Worm (Caenorhabditis elegans): Measurements from ENCODE around the gene ZC239.5.
"Not testable (repeated sequence)": the region's sequence is repeated elsewhere in the genome, so short reads cannot be mapped to it uniquely, and the experiment has no call there.

ZC239.5 gene

DNA sequence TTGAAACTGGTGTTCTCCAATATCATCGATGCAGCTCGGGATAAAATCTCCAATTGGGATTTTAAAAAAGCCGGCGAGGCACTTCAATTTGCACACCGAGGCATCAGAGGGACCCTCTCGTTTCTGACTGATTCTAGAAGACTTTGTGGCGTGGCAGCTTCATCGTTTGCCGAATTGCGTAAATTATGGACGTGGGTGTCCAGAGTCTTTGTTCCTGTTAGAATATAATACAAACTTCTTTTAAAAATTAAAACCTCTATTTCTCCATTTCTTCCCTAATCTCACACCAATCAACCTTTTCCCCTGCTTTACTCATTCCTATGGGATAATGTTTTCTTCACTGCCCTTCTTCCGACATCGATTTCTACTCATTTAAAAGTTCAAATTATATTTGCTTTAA lies at the start of gene ZC239.5:
Gene ZC239.5 (plus strand): TSS at position 301 of the 400 bp plus-strand sequence.
- TF ChIP-seq hmbx-1 (tag; optimal IDR thresholded peaks at IDR 0.05) (no peak), aly-1 (tag; optimal IDR thresholded peaks at IDR 0.05) (no peak), flt-1 (GFP tag; IDR thresholded peaks at IDR 0.05) (no peak), B0310.2 (tag; optimal IDR thresholded peaks at IDR 0.05) (no peak), scrt-1 (GFP tag; IDR thresholded peaks at IDR 0.05) (no peak), tbx-37 (GFP tag; conservative IDR thresholded peaks at IDR 0.05) (no peak), ceh-13 (GFP tag; optimal IDR thresholded peaks at IDR 0.05) (no peak), ets-7 (tag; optimal IDR thresholded peaks at IDR 0.05) (no peak), hnd-1 (tag; optimal IDR thresholded peaks at IDR 0.05) (no peak)

DNA sequence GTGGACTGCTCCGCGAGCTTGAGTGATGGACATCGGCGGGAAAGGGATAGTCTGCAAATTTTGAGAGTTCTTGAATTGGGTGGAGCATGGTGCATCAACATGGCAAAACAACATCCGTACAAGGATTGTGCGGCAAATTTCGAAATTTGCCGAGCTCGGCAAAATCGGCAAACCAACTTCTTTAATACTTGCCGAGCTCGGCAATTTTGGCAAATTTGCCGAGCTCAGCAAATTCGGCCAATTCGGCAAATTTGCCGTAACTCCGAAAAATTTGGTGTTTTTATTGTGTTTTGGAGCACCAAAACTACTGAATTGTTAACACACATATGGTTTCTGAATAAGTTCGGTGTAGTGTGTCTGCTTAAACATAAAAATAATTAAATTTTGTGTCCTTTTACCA lies 40.4 kb upstream of the ZC239.5 start, which contains the start of gene fbxc-55:
Gene fbxc-55 (minus strand): TSS at position 101 of the 400 bp plus-strand sequence.
- no peak for TF ChIP-seq aly-1 (tag; optimal IDR thresholded peaks at IDR 0.05)
- TF ChIP-seq scrt-1 (GFP tag; IDR thresholded peaks at IDR 0.05), result no peak
- no peak for TF ChIP-seq sea-1 (GFP tag; conservative IDR thresholded peaks at IDR 0.05)
- no peak for TF ChIP-seq flt-1 (GFP tag; IDR thresholded peaks at IDR 0.05)
- TF ChIP-seq hnd-1 (tag; optimal IDR thresholded peaks at IDR 0.05), result no peak
- no peak for TF ChIP-seq B0310.2 (tag; optimal IDR thresholded peaks at IDR 0.05)
- no peak for TF ChIP-seq F13C5.2 (tag; optimal IDR thresholded peaks at IDR 0.05)
- TF ChIP-seq ets-7 (tag; optimal IDR thresholded peaks at IDR 0.05), result no peak

DNA sequence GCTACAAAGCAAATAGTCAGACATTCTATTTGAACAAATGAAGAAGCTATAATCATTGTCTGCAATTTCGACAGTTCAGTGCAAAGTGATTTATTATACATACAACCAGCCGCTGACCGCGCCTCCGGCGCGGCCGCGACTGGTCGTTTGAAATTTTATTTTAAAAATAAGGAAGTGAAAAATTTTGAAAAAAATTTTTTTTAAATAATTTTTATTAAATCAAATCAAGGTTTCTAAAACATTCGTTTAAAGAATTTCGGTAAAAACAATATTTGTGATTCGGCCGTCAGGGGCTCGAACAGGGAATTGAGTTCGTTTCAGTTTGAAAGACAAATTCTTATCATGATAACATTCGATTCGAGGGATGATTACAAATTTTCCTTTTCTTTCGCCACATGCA lies 38.3 kb upstream of the ZC239.5 start, which contains the start of gene Y27F2A.10:
Gene Y27F2A.10 (minus strand): TSS at position 101 of the 400 bp plus-strand sequence.
- TF ChIP-seq ama-1 (optimal IDR thresholded peaks at IDR 0.05) (no peak), ceh-36 (tag; optimal IDR thresholded peaks at IDR 0.05) (no peak), ets-7 (tag; optimal IDR thresholded peaks at IDR 0.05) (no peak), hmg-4 (GFP tag; optimal IDR thresholded peaks at IDR 0.05) (no peak), F13C5.2 (tag; optimal IDR thresholded peaks at IDR 0.05) (no peak), pes-1 (GFP tag; IDR thresholded peaks at IDR 0.05) (no peak), flt-1 (GFP tag; IDR thresholded peaks at IDR 0.05) (no peak), sea-1 (GFP tag; conservative IDR thresholded peaks at IDR 0.05) (no peak), aly-1 (tag; optimal IDR thresholded peaks at IDR 0.05) (no peak), tbx-11 (GFP tag; IDR thresholded peaks at IDR 0.05) (no peak), hnd-1 (tag; optimal IDR thresholded peaks at IDR 0.05) (no peak), ceh-13 (GFP tag; optimal IDR thresholded peaks at IDR 0.05) (no peak), B0310.2 (tag; optimal IDR thresholded peaks at IDR 0.05) (no peak), scrt-1 (GFP tag; IDR thresholded peaks at IDR 0.05) (no peak), hmbx-1 (tag; optimal IDR thresholded peaks at IDR 0.05) (no peak), tbx-37 (GFP tag; conservative IDR thresholded peaks at IDR 0.05) (no peak), tra-4 (tag; optimal IDR thresholded peaks at IDR 0.05) (no peak)

ce11 chrII:3177663-3178062 lies 32.8 kb upstream of the ZC239.5 start, which contains the start of gene sri-40:
sri-40 (plus strand) TSS chrII:3177963.
- TF ChIP-seq sea-1 (GFP tag; conservative IDR thresholded peaks at IDR 0.05); hmbx-1 (tag; optimal IDR thresholded peaks at IDR 0.05); flt-1 (GFP tag; IDR thresholded peaks at IDR 0.05): not testable (repeated sequence)

- not testable (repeated sequence) for TF ChIP-seq flt-1 (GFP tag; IDR thresholded peaks at IDR 0.05); pes-1 (GFP tag; IDR thresholded peaks at IDR 0.05); hmg-4 (GFP tag; optimal IDR thresholded peaks at IDR 0.05)
These were observed 27.1 kb upstream of the ZC239.5 start, which contains the start of the genes Y27F2A.6 and Y27F2A.8 for ce11 chrII:3183300-3183840. Y27F2A.6 (minus strand) TSS chrII:3183400. Y27F2A.8 (plus strand) TSS chrII:3183790.

DNA sequence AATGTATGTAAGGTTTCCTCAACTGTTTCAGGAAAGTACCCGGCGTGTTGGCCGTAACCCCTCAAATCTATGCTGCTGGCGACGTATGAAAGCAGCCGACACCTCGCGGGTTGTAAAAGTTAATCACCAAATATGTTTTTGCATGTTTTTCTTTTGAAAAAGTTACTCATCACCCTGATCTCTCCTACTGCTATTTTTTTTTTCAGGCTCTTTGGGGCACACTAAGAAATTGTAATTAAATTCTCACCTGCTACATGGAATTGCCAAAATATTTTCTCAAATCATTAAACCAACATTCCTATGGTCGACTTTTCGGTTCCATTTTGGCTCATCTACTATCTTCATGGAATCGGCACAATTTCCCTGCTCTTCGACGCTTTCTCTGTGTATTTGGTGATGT lies 25.6 kb upstream of the ZC239.5 start, which contains the start of gene sri-78:
Gene sri-78 (plus strand): TSS at position 301 of the 400 bp plus-strand sequence.
- not testable (repeated sequence) for TF ChIP-seq pes-1 (GFP tag; IDR thresholded peaks at IDR 0.05); tbx-11 (GFP tag; IDR thresholded peaks at IDR 0.05); tra-4 (tag; optimal IDR thresholded peaks at IDR 0.05)

DNA sequence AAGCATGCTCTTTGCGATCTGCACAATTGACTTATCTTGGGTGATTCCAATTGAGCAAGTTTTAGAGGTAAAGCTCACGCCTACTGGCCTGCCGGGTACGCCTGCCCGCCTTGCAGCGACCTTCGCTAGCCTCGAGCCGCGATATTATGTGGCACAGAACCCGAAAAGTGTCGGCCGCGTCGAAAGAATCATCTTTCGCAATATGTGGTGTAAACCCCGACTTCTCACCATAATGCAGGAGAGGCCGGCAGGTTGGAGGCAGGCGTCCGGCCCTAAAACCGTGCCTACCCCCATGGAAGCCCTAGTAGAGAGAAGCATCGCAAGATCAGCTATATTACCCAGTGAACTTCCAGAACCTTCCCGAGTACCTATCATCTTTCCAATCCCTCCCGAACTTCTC lies 24.6 kb upstream of the ZC239.5 start:
- TF ChIP-seq aly-1 (tag; optimal IDR thresholded peaks at IDR 0.05), result no peak
- no peak for TF ChIP-seq ama-1 (optimal IDR thresholded peaks at IDR 0.05)
- TF ChIP-seq scrt-1 (GFP tag; IDR thresholded peaks at IDR 0.05), result no peak
- no peak for TF ChIP-seq ceh-13 (GFP tag; optimal IDR thresholded peaks at IDR 0.05)
- TF ChIP-seq tra-4 (tag; optimal IDR thresholded peaks at IDR 0.05), result no peak
- TF ChIP-seq flt-1 (GFP tag; IDR thresholded peaks at IDR 0.05), result no peak
- TF ChIP-seq hmg-4 (GFP tag; optimal IDR thresholded peaks at IDR 0.05), result no peak
- no peak for TF ChIP-seq hmbx-1 (tag; optimal IDR thresholded peaks at IDR 0.05)
- TF ChIP-seq sea-1 (GFP tag; conservative IDR thresholded peaks at IDR 0.05), result no peak
- TF ChIP-seq ceh-36 (tag; optimal IDR thresholded peaks at IDR 0.05), result no peak

ce11 chrII:3189038-3189437 lies 21.4 kb upstream of the ZC239.5 start, which contains the start of gene Y27F2A.11:
Y27F2A.11 (plus strand) TSS chrII:3189338.
- TF ChIP-seq hmg-4 (GFP tag; optimal IDR thresholded peaks at IDR 0.05); ceh-13 (GFP tag; optimal IDR thresholded peaks at IDR 0.05); hmbx-1 (tag; optimal IDR thresholded peaks at IDR 0.05): not testable (repeated sequence)

DNA sequence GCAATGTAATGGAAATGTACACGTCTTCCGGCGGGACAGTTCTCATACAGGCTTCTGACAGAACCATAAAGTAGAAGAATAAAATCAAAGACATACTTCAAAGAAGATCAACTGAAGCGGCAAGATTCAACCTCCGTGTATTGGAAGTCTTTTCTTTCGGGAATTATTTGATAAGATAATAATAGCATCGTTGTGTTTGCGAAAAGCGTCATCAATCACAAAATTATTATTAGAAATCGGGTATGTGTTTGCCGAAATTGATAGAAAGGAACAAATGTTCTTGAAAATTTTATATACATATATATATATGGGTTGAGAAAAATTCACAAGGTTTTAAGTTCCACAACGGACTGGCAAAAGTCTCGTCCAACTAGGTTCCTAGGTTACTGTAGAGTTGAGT lies 18.9 kb upstream of the ZC239.5 start, which contains the start of gene Y27F2A.9:
Gene Y27F2A.9 (minus strand): TSS at position 101 of the 400 bp plus-strand sequence.
- not testable (repeated sequence) for TF ChIP-seq F13C5.2 (tag; optimal IDR thresholded peaks at IDR 0.05); ama-1 (optimal IDR thresholded peaks at IDR 0.05); hmg-4 (GFP tag; optimal IDR thresholded peaks at IDR 0.05)

Measured in whole organism, early embryonic.